Fruit fly (Drosophila melanogaster) whole organism, pupa: ENCODE measurements around the gene Meics.

Source experiments
- CG4496 ChIP-seq: fragments of 200-800 bp; sonication (Bioruptor generic); IDR thresholded peaks from 3 replicates; pipeline ENCODE4 v1.3.6; 2022; ENCODE audit warnings: missing biosample characterization, missing genetic modification characterization
- Pif1B ChIP-seq: fragments of 200-800 bp; sonication (Bioruptor generic); optimal IDR thresholded peaks from 3 replicates; lab custom pipeline; 2016; ENCODE audit warnings: missing biosample characterization, missing genetic modification characterization

dm6 chr3L:13957212-13957668, 7.3 kb downstream of the Meics start:
- 0 out of 3 replicates have a peak, but pooled peaks have one; percentile 12 for TF ChIP-seq CG4496 (GFP tag; lab: Robert Waterston, UW)
- no peak for TF ChIP-seq Pif1B (GFP tag; lab: Kevin White, UChicago)
